Fruit fly (Drosophila melanogaster): Measurements from ENCODE around the gene Or2a.

Or2a gene

dm6 chrX:2293294-2293988, 47.4 kb downstream of the Or2a start, which contains the start of gene CG2865 (continued):
- peak; percentile 96 for TF ChIP-seq grau (tag; optimal IDR thresholded peaks at IDR 0.05)
- TF ChIP-seq Ada2b (GFP tag; IDR thresholded peaks at IDR 0.05) = peak; percentile 89
- TF ChIP-seq Dfd (GFP tag; optimal IDR thresholded peaks at IDR 0.05) = no peak
- peak; percentile 82 for TF ChIP-seq Myb (GFP tag; optimal IDR thresholded peaks at IDR 0.05)
- TF ChIP-seq Trl (optimal IDR thresholded peaks at IDR 0.05) = peak; percentile 91
- peak; percentile 91 for TF ChIP-seq Trl (GFP tag; optimal IDR thresholded peaks at IDR 0.05)
- TF ChIP-seq Max (GFP tag; optimal IDR thresholded peaks at IDR 0.05) = peak; percentile 91
- TF ChIP-seq mld (GFP tag; IDR thresholded peaks at IDR 0.05; ENCODE audit: partially characterized antibody) = no peak
- peak; percentile 74 for TF ChIP-seq p53 (GFP tag; optimal IDR thresholded peaks at IDR 0.05)
- peak; percentile 91 for TF ChIP-seq kay (GFP tag; optimal IDR thresholded peaks at IDR 0.05)
- TF ChIP-seq sc (optimal IDR thresholded peaks at IDR 0.05) = no peak
- TF ChIP-seq sc (GFP tag; optimal IDR thresholded peaks at IDR 0.05) = peak; percentile 87
- TF ChIP-seq HLH3B (GFP tag; IDR thresholded peaks at IDR 0.05) = peak; percentile 84
- TF ChIP-seq CG10462 (GFP tag; optimal IDR thresholded peaks at IDR 0.05) = peak; percentile 77
- no peak for TF ChIP-seq Elba2 (GFP tag; optimal IDR thresholded peaks at IDR 0.05)
- no peak for TF ChIP-seq aop (GFP tag; IDR thresholded peaks at IDR 0.05)
- peak; percentile 87 for TF ChIP-seq jumu (GFP tag; optimal IDR thresholded peaks at IDR 0.05)
- no peak for TF ChIP-seq pan (optimal IDR thresholded peaks at IDR 0.05)
- TF ChIP-seq pan (GFP tag; optimal IDR thresholded peaks at IDR 0.05 in 1 of 2, IDR thresholded peaks at IDR 0.05 in 1 of 2) = peak in 1 of 2 experiments; percentile 88
- peak; percentile 72 for TF ChIP-seq ttk (GFP tag; IDR thresholded peaks at IDR 0.05)
- peak; percentile 69; the same call in 2 of the 3 replicates for TF ChIP-seq CG6175 (GFP tag; IDR thresholded peaks at IDR 0.05)
- TF ChIP-seq ATbp (GFP tag; optimal IDR thresholded peaks at IDR 0.05) = peak; percentile 94
- peak; percentile 76 for TF ChIP-seq sisA (GFP tag; IDR thresholded peaks at IDR 0.05)
- peak; percentile 56 for TF ChIP-seq CTCF (GFP tag; optimal IDR thresholded peaks at IDR 0.05)
- peak in 1 of 2 experiments; percentile 62 for TF ChIP-seq tll (GFP tag; optimal IDR thresholded peaks at IDR 0.05)
- peak; percentile 96 for TF ChIP-seq B-H2 (GFP tag; optimal IDR thresholded peaks at IDR 0.05)
- TF ChIP-seq CG3847 (GFP tag; IDR thresholded peaks at IDR 0.05) = peak; percentile 90
- TF ChIP-seq CG11398 (GFP tag; optimal IDR thresholded peaks at IDR 0.05) = peak; percentile 89
- peak; percentile 91 for TF ChIP-seq Blimp-1 (GFP tag; optimal IDR thresholded peaks at IDR 0.05)
- peak; percentile 76 for TF ChIP-seq peb (GFP tag; IDR thresholded peaks at IDR 0.05)
- peak; percentile 82 for TF ChIP-seq CG1792 (GFP tag; optimal IDR thresholded peaks at IDR 0.05)
- TF ChIP-seq CG2875 (GFP tag; optimal IDR thresholded peaks at IDR 0.05) = peak; percentile 90
- TF ChIP-seq CG11093 (GFP tag; IDR thresholded peaks at IDR 0.05) = peak; percentile 74; the same call in 2 of the 3 replicates
- TF ChIP-seq Ets65A (GFP tag) = peak; percentile 97
- TF ChIP-seq Fer2 (tag; optimal IDR thresholded peaks at IDR 0.05) = peak; percentile 94
- TF ChIP-seq luna (GFP tag; optimal IDR thresholded peaks at IDR 0.05) = peak; percentile 82
- TF ChIP-seq CG2129 (GFP tag; IDR thresholded peaks at IDR 0.05; ENCODE audit: partially characterized antibody) = no peak
- TF ChIP-seq sens-2 (GFP tag; IDR thresholded peaks at IDR 0.05) = peak; percentile 60
- peak; percentile 84 for TF ChIP-seq CG8359 (GFP tag; optimal IDR thresholded peaks at IDR 0.05; ENCODE audit: borderline replicate concordance)
- TF ChIP-seq Antp (GFP tag; optimal IDR thresholded peaks at IDR 0.05) = peak; percentile 88
- TF ChIP-seq CG17802 (tag; optimal IDR thresholded peaks at IDR 0.05) = peak; percentile 57
- TF ChIP-seq E2f2 (GFP tag; IDR thresholded peaks at IDR 0.05) = peak; percentile 73
- TF ChIP-seq nau (GFP tag; optimal IDR thresholded peaks at IDR 0.05) = peak; percentile 94
- peak; percentile 89 for TF ChIP-seq CG15514 (GFP tag; optimal IDR thresholded peaks at IDR 0.05)
- TF ChIP-seq Rx (GFP tag; IDR thresholded peaks at IDR 0.05) = peak; percentile 69
- peak; percentile 92 for TF ChIP-seq pum (GFP tag; optimal IDR thresholded peaks at IDR 0.05)
- TF ChIP-seq ab (GFP tag; optimal IDR thresholded peaks at IDR 0.05) = peak; percentile 82
- TF ChIP-seq ken (GFP tag; IDR thresholded peaks at IDR 0.05) = peak; percentile 68; the same call in 1 of the 3 replicates
- no peak for TF ChIP-seq Lim3 (GFP tag; IDR thresholded peaks at IDR 0.05)
- TF ChIP-seq CG10959 (GFP tag; IDR thresholded peaks at IDR 0.05) = peak; percentile 70
- peak; percentile 14 for TF ChIP-seq stwl (tag; optimal IDR thresholded peaks at IDR 0.05)
